Fruit fly (Drosophila melanogaster) whole organism, embryonic: ENCODE measurements around the gene ImpE3.

Source experiments
- ATbp ChIP-seq: fragments of 200-800 bp; sonication (Bioruptor generic); optimal IDR thresholded peaks from 2 replicates; lab custom pipeline; 2017; ENCODE audit warnings: missing biosample characterization, mild to moderate bottlenecking, missing genetic modification characterization, missing genetic modification reagents
- Awh ChIP-seq: fragments of 200-800 bp; sonication (Bioruptor generic); IDR thresholded peaks from 2 replicates; pipeline ENCODE4, ENCODE4 v1.3.6; 2022; ENCODE audit warnings: missing biosample characterization, missing genetic modification characterization
- Blimp-1 ChIP-seq: fragments of 200-800 bp; sonication (Bioruptor generic); optimal IDR thresholded peaks from 3 replicates; lab custom pipeline; 2018; ENCODE audit warnings: missing biosample characterization, missing genetic modification characterization, mild to moderate bottlenecking, moderate library complexity, missing genetic modification reagents
- CG10543 ChIP-seq: fragments of 200-800 bp; sonication (Bioruptor generic); optimal IDR thresholded peaks from 3 replicates; lab custom pipeline; 2017; ENCODE audit warnings: missing biosample characterization, mild to moderate bottlenecking, missing genetic modification characterization, moderate library complexity
- CG12769 ChIP-seq: fragments of 200-800 bp; sonication (Bioruptor generic); optimal IDR thresholded peaks from 2 replicates; lab custom pipeline; 2019; ENCODE audit warnings: missing biosample characterization, mild to moderate bottlenecking, missing genetic modification characterization, moderate library complexity
- CG14441 ChIP-seq: fragments of 200-800 bp; sonication (Bioruptor generic); IDR thresholded peaks from 2 replicates; pipeline ENCODE4 v1.3.6; 2022; ENCODE audit warnings: missing biosample characterization, missing genetic modification characterization
- CG15696 ChIP-seq: fragments of 200-800 bp; sonication (Bioruptor generic); optimal IDR thresholded peaks from 2 replicates; lab custom pipeline; 2019; ENCODE audit warnings: missing biosample characterization, mild to moderate bottlenecking, missing genetic modification characterization, moderate library complexity
- CG16863 ChIP-seq: fragments of 200-800 bp; sonication (Bioruptor generic); optimal IDR thresholded peaks from 3 replicates; lab custom pipeline; 2016; ENCODE audit warnings: missing biosample characterization, missing genetic modification characterization
- CG17186 ChIP-seq: fragments of 200-800 bp; sonication (Bioruptor generic); optimal IDR thresholded peaks from 3 replicates; lab custom pipeline; 2017; ENCODE audit warnings: missing biosample characterization, missing genetic modification reagents, missing genetic modification characterization
- CG18764 ChIP-seq: fragments of 200-800 bp; sonication (Bioruptor generic); optimal IDR thresholded peaks from 3 replicates; lab custom pipeline; 2016; ENCODE audit warnings: missing biosample characterization, missing genetic modification characterization
- CG3065 ChIP-seq: fragments of 200-800 bp; sonication (Bioruptor generic); optimal IDR thresholded peaks from 2 replicates; lab custom pipeline; 2016; ENCODE audit warnings: missing biosample characterization, missing genetic modification characterization
- CG32772 ChIP-seq: fragments of 200-800 bp; sonication (Bioruptor generic); IDR thresholded peaks from 2 replicates; pipeline ENCODE4 v1.3.6; 2022; ENCODE audit warnings: missing biosample characterization, missing genetic modification characterization
- CG4424 ChIP-seq: fragments of 200-800 bp; sonication (Bioruptor generic); optimal IDR thresholded peaks from 3 replicates; lab custom pipeline; 2016; ENCODE audit warnings: missing biosample characterization, missing genetic modification characterization
- CG6272 ChIP-seq: fragments of 200-800 bp; sonication (Bioruptor generic); IDR thresholded peaks from 2 replicates; pipeline ENCODE4 v1.3.6; 2022; ENCODE audit warnings: missing biosample characterization, missing genetic modification characterization
- CG7745 ChIP-seq: fragments of 200-800 bp; sonication (Bioruptor generic); optimal IDR thresholded peaks from 2 replicates; lab custom pipeline; 2018; ENCODE audit warnings: missing biosample characterization, mild to moderate bottlenecking, missing genetic modification characterization, moderate library complexity
- CkIIα-i1 ChIP-seq: fragments of 200-800 bp; sonication (Bioruptor generic); IDR thresholded peaks from 2 replicates; pipeline ENCODE4 v1.3.6; 2022; ENCODE audit warnings: missing biosample characterization, missing genetic modification characterization
- HLH4C ChIP-seq: fragments of 200-800 bp; sonication (Bioruptor generic); IDR thresholded peaks from 3 replicates; pipeline ENCODE4 v1.3.6; 2022; ENCODE audit warnings: missing biosample characterization, missing genetic modification characterization; ENCODE audit not compliant: partially characterized antibody
- Hey ChIP-seq: fragments of 200-800 bp; sonication (Bioruptor generic); optimal IDR thresholded peaks from 3 replicates; lab custom pipeline; 2018; ENCODE audit warnings: missing biosample characterization, mild to moderate bottlenecking, missing genetic modification characterization
- HmgD ChIP-seq: fragments of 200-800 bp; sonication (Bioruptor generic); optimal IDR thresholded peaks from 3 replicates; lab custom pipeline; 2016; ENCODE audit warnings: missing biosample characterization, missing genetic modification characterization
- Hr39 ChIP-seq: fragments of >200 bp; optimal IDR thresholded peaks from 2 replicates; lab custom pipeline; 2017
- Hr78 ChIP-seq, 2 experiments: fragments of 200-800 bp in 1 of 2; fragments of >200 bp in 1 of 2; sonication (Bioruptor generic) in 1 of 2; optimal IDR thresholded peaks; 2 replicates each; lab custom pipeline; 2017 to 2019; ENCODE audit warnings: missing biosample characterization in 2 of 2, missing genetic modification characterization in 2 of 2, mild to moderate bottlenecking in 1 of 2, moderate library complexity in 1 of 2
- MBD-R2 ChIP-seq: fragments of 200-800 bp; sonication (Bioruptor generic); IDR thresholded peaks from 2 replicates; pipeline ENCODE4 v1.3.6; 2022; ENCODE audit warnings: missing biosample characterization, missing genetic modification characterization
- Med ChIP-seq: fragments of 200-800 bp; sonication (Bioruptor generic); peaks from one replicate; lab custom pipeline; 2016; ENCODE audit warnings: missing biosample characterization, missing genetic modification characterization, mild to moderate bottlenecking, inconsistent platforms, moderate library complexity
- Pdp1 ChIP-seq, 2 experiments: fragments of 200-800 bp; sonication (Bioruptor generic); optimal IDR thresholded peaks; 3 replicates each; lab custom pipeline; 2016; ENCODE audit warnings: missing biosample characterization in 2 of 2, missing genetic modification characterization in 2 of 2, mild to moderate bottlenecking in 1 of 2, moderate library complexity in 1 of 2
- Six4 ChIP-seq: fragments of 200-800 bp; sonication (Bioruptor generic); optimal IDR thresholded peaks from 2 replicates; lab custom pipeline; 2016; ENCODE audit warnings: missing biosample characterization, missing genetic modification characterization
- Spps ChIP-seq: fragments of 200-800 bp; sonication (Bioruptor generic); optimal IDR thresholded peaks from 2 replicates; lab custom pipeline; 2018; ENCODE audit warnings: missing biosample characterization, mild to moderate bottlenecking, missing genetic modification characterization
- Sry-β ChIP-seq: fragments of 200-800 bp; sonication (Bioruptor generic); optimal IDR thresholded peaks from 2 replicates; lab custom pipeline; 2018; ENCODE audit warnings: missing biosample characterization, mild to moderate bottlenecking, missing genetic modification characterization, moderate library complexity
- ab ChIP-seq: fragments of 200-800 bp; sonication (Bioruptor generic); optimal IDR thresholded peaks from 2 replicates; lab custom pipeline; 2016; ENCODE audit warnings: missing biosample characterization, missing genetic modification characterization
- abd-A ChIP-seq: fragments of 200-800 bp; sonication (Bioruptor generic); optimal IDR thresholded peaks from 3 replicates; lab custom pipeline; 2019; ENCODE audit warnings: missing biosample characterization, mild to moderate bottlenecking, missing genetic modification characterization, moderate library complexity
- ash1 ChIP-seq: fragments of 200-800 bp; sonication (Bioruptor generic); optimal IDR thresholded peaks from 2 replicates; lab custom pipeline; 2018; ENCODE audit warnings: missing biosample characterization, mild to moderate bottlenecking, missing genetic modification characterization
- bowl ChIP-seq: fragments of 200-800 bp; sonication (Bioruptor generic); IDR thresholded peaks from 2 replicates; pipeline ENCODE4 v1.3.6; 2022; ENCODE audit warnings: missing biosample characterization, missing genetic modification characterization
- chinmo ChIP-seq: fragments of 200-800 bp; sonication (Bioruptor generic); IDR thresholded peaks from 4 replicates; pipeline ENCODE4 v1.3.6; 2022; ENCODE audit warnings: missing biosample characterization, missing genetic modification characterization; ENCODE audit not compliant: partially characterized antibody
- crc ChIP-seq: fragments of 200-800 bp; sonication (Bioruptor generic); optimal IDR thresholded peaks from 2 replicates; lab custom pipeline; 2016; ENCODE audit warnings: missing biosample characterization, missing genetic modification characterization
- crol ChIP-seq: fragments of 200-800 bp; sonication (Bioruptor generic); IDR thresholded peaks from 2 replicates; pipeline ENCODE4 v1.3.6; 2022; ENCODE audit warnings: missing biosample characterization, missing genetic modification characterization
- ems ChIP-seq: fragments of 200-800 bp; sonication (Bioruptor generic); optimal IDR thresholded peaks from 3 replicates; lab custom pipeline; 2016; ENCODE audit warnings: missing biosample characterization, missing genetic modification characterization
- grn ChIP-seq: fragments of 200-800 bp; sonication (Bioruptor generic); optimal IDR thresholded peaks from 3 replicates; lab custom pipeline; 2017; ENCODE audit warnings: missing biosample characterization, missing genetic modification characterization
- hb ChIP-seq: fragments of 200-800 bp; sonication (Bioruptor generic); IDR thresholded peaks from 3 replicates; pipeline ENCODE4 v1.3.6; 2022; ENCODE audit warnings: missing biosample characterization, missing genetic modification characterization; ENCODE audit not compliant: partially characterized antibody
- kni ChIP-seq: fragments of 200-800 bp; sonication (Bioruptor generic); optimal IDR thresholded peaks from 3 replicates; lab custom pipeline; 2017; ENCODE audit warnings: mild to moderate bottlenecking, missing biosample characterization, missing genetic modification reagents, missing genetic modification characterization
- oc ChIP-seq: fragments of 200-800 bp; sonication (Bioruptor generic); optimal IDR thresholded peaks from 2 replicates; lab custom pipeline; 2018; ENCODE audit warnings: missing biosample characterization, mild to moderate bottlenecking, missing genetic modification characterization, moderate library complexity
- onecut ChIP-seq: fragments of 200-800 bp; sonication (Bioruptor generic); IDR thresholded peaks from 2 replicates; pipeline ENCODE4 v1.3.6; 2022; ENCODE audit warnings: missing biosample characterization, missing genetic modification characterization
- pan ChIP-seq, 4 experiments: fragments of >200 bp in 3 of 4; fragments of 200-800 bp in 1 of 4; sonication (Bioruptor generic) in 1 of 4; optimal IDR thresholded peaks in 3 of 4; IDR thresholded peaks in 1 of 4; 2 replicates each; pipeline versions ENCODE4 v1.3.6 to Lab custom; 2017 to 2022; ENCODE audit warnings: missing biosample characterization in 2 of 4, missing genetic modification characterization in 2 of 4, mixed read lengths in 1 of 4
- pros ChIP-seq: fragments of 200-800 bp; sonication (Bioruptor generic); optimal IDR thresholded peaks from 3 replicates; lab custom pipeline; 2019; ENCODE audit warnings: missing biosample characterization, mild to moderate bottlenecking, missing genetic modification characterization, moderate library complexity
- sd ChIP-seq: fragments of 200-800 bp; sonication (Bioruptor generic); optimal IDR thresholded peaks from 3 replicates; lab custom pipeline; 2018; ENCODE audit warnings: missing biosample characterization, mild to moderate bottlenecking, missing genetic modification characterization, moderate library complexity
- sens ChIP-seq: fragments of 200-800 bp; sonication (Bioruptor generic); peaks from one replicate; lab custom pipeline; 2016; ENCODE audit warnings: missing biosample characterization, missing genetic modification characterization
- sqz ChIP-seq: fragments of 200-800 bp; sonication (Bioruptor generic); optimal IDR thresholded peaks from 3 replicates; lab custom pipeline; 2018; ENCODE audit warnings: missing biosample characterization, mild to moderate bottlenecking, missing genetic modification characterization
- sr ChIP-seq: fragments of 200-800 bp; sonication (Bioruptor generic); IDR thresholded peaks from 3 replicates; pipeline ENCODE4 v1.3.6; 2022; ENCODE audit warnings: missing biosample characterization, missing genetic modification characterization
- stwl ChIP-seq: fragments of 200-800 bp; sonication (Bioruptor generic); optimal IDR thresholded peaks from 3 replicates; lab custom pipeline; 2018; ENCODE audit warnings: missing biosample characterization, mild to moderate bottlenecking, missing genetic modification characterization, moderate library complexity
- trem ChIP-seq: fragments of 200-800 bp; optimal IDR thresholded peaks from 3 replicates; lab custom pipeline; 2019; ENCODE audit warnings: missing biosample characterization, mild to moderate bottlenecking, missing genetic modification characterization, moderate library complexity
- trh ChIP-seq: fragments of 200-800 bp; sonication (Bioruptor generic); optimal IDR thresholded peaks from 2 replicates; lab custom pipeline; 2016; ENCODE audit warnings: missing biosample characterization, missing genetic modification characterization

ImpE3 gene

DNA sequence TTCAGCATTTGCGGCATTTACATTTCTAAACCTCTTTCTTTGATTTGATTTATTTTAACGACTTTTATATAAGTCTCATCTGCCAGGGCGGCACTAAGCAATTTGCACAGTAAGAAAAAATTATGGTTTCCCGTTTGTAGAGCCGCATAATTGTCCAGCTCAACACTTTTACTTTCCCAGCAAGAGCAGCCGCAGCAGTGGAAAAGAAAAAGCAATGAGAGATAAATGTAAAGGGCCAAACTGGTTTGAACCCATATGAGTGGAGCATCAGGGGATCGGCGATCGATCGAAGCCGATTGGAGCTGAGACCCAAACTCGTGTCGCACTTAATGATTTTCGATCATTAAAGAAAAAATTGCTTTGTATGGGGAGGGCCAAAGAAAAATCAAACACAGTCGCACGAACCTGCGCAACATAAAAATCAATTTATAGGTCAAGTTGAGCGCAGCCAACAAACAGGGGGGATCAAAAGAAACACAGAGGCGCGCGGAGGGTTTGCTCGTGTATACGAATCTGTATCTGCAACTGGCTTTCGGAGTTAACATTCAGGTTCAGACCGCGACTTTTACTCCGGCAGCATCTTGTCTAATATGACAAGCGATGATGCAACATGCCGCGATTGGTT lies 38.4 kb downstream of the ImpE3 start:
- TF ChIP-seq Hr78 (GFP tag; optimal IDR thresholded peaks at IDR 0.05; lab: Kevin White, UChicago): peak in 1 of 2 experiments; percentile 50
- no peak for TF ChIP-seq CG16863 (GFP tag; lab: Kevin White, UChicago)
- TF ChIP-seq oc (tag; lab: Kevin White, UChicago): peak; percentile 72
- TF ChIP-seq onecut: peak; percentile 49; the same call in 1 of the 2 replicates
- peak; percentile 18 for TF ChIP-seq grn (GFP tag; lab: Kevin White, UChicago)
- TF ChIP-seq kni (GFP tag; lab: Kevin White, UChicago): peak; percentile 62
- TF ChIP-seq CG15696: no peak
- TF ChIP-seq Hr39 (lab: Kevin White, UChicago): no peak
- no peak for TF ChIP-seq trem (tag; lab: Kevin White, UChicago)
- no peak for TF ChIP-seq CkIIα-i1 (GFP tag; lab: Robert Waterston, UW)
- no peak for TF ChIP-seq CG32772 (GFP tag; lab: Robert Waterston, UW)
- no peak for TF ChIP-seq Hey
- TF ChIP-seq CG17186 (GFP tag; lab: Kevin White, UChicago): no peak
- TF ChIP-seq MBD-R2: no peak
- no peak for TF ChIP-seq trh (GFP tag; lab: Kevin White, UChicago)
- no peak for TF ChIP-seq CG7745
- no peak for TF ChIP-seq stwl
- peak; percentile 81 for TF ChIP-seq Awh (GFP tag; lab: Robert Waterston, UW)
- TF ChIP-seq CG3065 (GFP tag; lab: Kevin White, UChicago): no peak
- no peak for TF ChIP-seq pan (optimal IDR thresholded peaks at IDR 0.05; lab: Kevin White, UChicago)
- TF ChIP-seq pan (GFP tag; optimal IDR thresholded peaks at IDR 0.05 in 1 of 2, IDR thresholded peaks at IDR 0.05 in 1 of 2): no peak
- no peak for TF ChIP-seq bowl
- TF ChIP-seq Blimp-1 (GFP tag; lab: Kevin White, UChicago): peak; percentile 96
- no peak for TF ChIP-seq sr (GFP tag; lab: Robert Waterston, UW)
- TF ChIP-seq ems (GFP tag; lab: Kevin White, UChicago): no peak
- no peak for TF ChIP-seq ab (GFP tag; lab: Kevin White, UChicago)
- TF ChIP-seq CG18764 (GFP tag; lab: Kevin White, UChicago): no peak
- TF ChIP-seq CG10543: peak; percentile 6
- TF ChIP-seq Med: no peak
- no peak for TF ChIP-seq ash1 (GFP tag; lab: Kevin White, UChicago)
- TF ChIP-seq sqz: peak; percentile 41
- no peak for TF ChIP-seq hb
- peak; percentile 67 for TF ChIP-seq pros (GFP tag; lab: Kevin White, UChicago)
- TF ChIP-seq crc (GFP tag; lab: Kevin White, UChicago): no peak
- peak; percentile 64 for TF ChIP-seq abd-A
- TF ChIP-seq HmgD (GFP tag; lab: Kevin White, UChicago): no peak
- no peak for TF ChIP-seq Six4 (GFP tag; lab: Kevin White, UChicago)
- peak in 1 of 2 experiments; percentile 45 for TF ChIP-seq Pdp1 (GFP tag; optimal IDR thresholded peaks at IDR 0.05; lab: Kevin White, UChicago)
- peak; percentile 73 for TF ChIP-seq CG12769 (tag; lab: Kevin White, UChicago)

dm6 chr3R:7990257-7990656 lies 39.1 kb downstream of the ImpE3 start:
- TF ChIP-seq crol (GFP tag; lab: Robert Waterston, UW): 0 out of 2 replicates have a peak, but pooled peaks have one; percentile 29
- no peak for TF ChIP-seq HLH4C (GFP tag; lab: Robert Waterston, UW)
- TF ChIP-seq chinmo (GFP tag; lab: Robert Waterston, UW): 0 out of 4 replicates have a peak, but pooled peaks have one; percentile 6
- TF ChIP-seq CG4424 (GFP tag; lab: Kevin White, UChicago): no peak
- no peak for TF ChIP-seq CG14441
- TF ChIP-seq Awh (GFP tag; lab: Robert Waterston, UW): peak; percentile 58
- peak; percentile 72 for TF ChIP-seq CG12769 (tag; lab: Kevin White, UChicago)
- TF ChIP-seq Spps (tag; lab: Kevin White, UChicago): no peak
- peak; percentile 23 for TF ChIP-seq sens (GFP tag; lab: Kevin White, UChicago)
- peak; percentile 67 for TF ChIP-seq sd (tag; lab: Kevin White, UChicago)
- TF ChIP-seq ATbp: no peak
- no peak for TF ChIP-seq Sry-β
- no peak for TF ChIP-seq CG6272 (GFP tag; lab: Robert Waterston, UW)
